Worm (Caenorhabditis elegans) whole organism, young adult: ENCODE data around the gene hrg-9.

Source experiments
- B0019.2 ChIP-seq: fragments of 200-800 bp; sonication (Bioruptor generic); conservative IDR thresholded peaks from 2 replicates; pipeline ENCODE4 v1.3.6; 2022; ENCODE audit warnings: missing genetic modification reagents, missing genetic modification characterization, missing compliant biosample characterization
- B0035.1 ChIP-seq: sonication (generic microtip); optimal IDR thresholded peaks from 2 replicates; lab custom pipeline; 2016; ENCODE audit warnings: missing genetic modification characterization, mild to moderate bottlenecking, missing compliant biosample characterization, missing genotype, missing genetic modification reagents
- B0336.3 ChIP-seq: fragments of 200-800 bp; sonication (Bioruptor generic); IDR thresholded peaks from 2 replicates; pipeline ENCODE4 v1.3.6; 2022; ENCODE audit warnings: missing genetic modification characterization, missing compliant biosample characterization
- C17E4.6 ChIP-seq: fragments of 200-800 bp; sonication (Bioruptor generic); IDR thresholded peaks from 2 replicates; pipeline ENCODE4 v1.3.6; 2022; ENCODE audit warnings: missing genetic modification reagents, missing genetic modification characterization, missing compliant biosample characterization
- F22D6.2 ChIP-seq: sonication (generic microtip); optimal IDR thresholded peaks from 2 replicates; lab custom pipeline; 2016; ENCODE audit warnings: mild to moderate bottlenecking, missing genetic modification characterization, missing compliant biosample characterization
- F33H1.4 ChIP-seq: fragments of 200-800 bp; sonication (Bioruptor generic); IDR thresholded peaks from 2 replicates; pipeline ENCODE4 v1.3.6; 2022; ENCODE audit warnings: missing genetic modification reagents, missing genetic modification characterization, missing compliant biosample characterization
- F37B4.10 ChIP-seq: fragments of 200-800 bp; sonication (Bioruptor generic); IDR thresholded peaks from 2 replicates; pipeline ENCODE4 v1.3.6; 2022; ENCODE audit warnings: missing genetic modification characterization, missing compliant biosample characterization
- F49E8.2 ChIP-seq: sonication (generic microtip); optimal IDR thresholded peaks from 3 replicates; lab custom pipeline; 2017; ENCODE audit warnings: missing genetic modification characterization, mild to moderate bottlenecking, missing compliant biosample characterization, antibody characterized with exemption, moderate library complexity; ENCODE audit not compliant: insufficient read depth
- F55B11.4 ChIP-seq: sonication (generic microtip); optimal IDR thresholded peaks from 2 replicates; lab custom pipeline; 2016; ENCODE audit warnings: missing compliant biosample characterization, missing genetic modification characterization, borderline replicate concordance; ENCODE audit not compliant: insufficient read depth
- F57C9.4 ChIP-seq: sonication (generic microtip); optimal IDR thresholded peaks from 2 replicates; lab custom pipeline; 2017; ENCODE audit warnings: mild to moderate bottlenecking, missing genetic modification characterization, missing compliant biosample characterization
- Y56A3A.18 ChIP-seq: fragments of 200-800 bp; sonication (Bioruptor generic); IDR thresholded peaks from 2 replicates; pipeline ENCODE4 v1.3.6; 2022; ENCODE audit warnings: missing genetic modification reagents, missing genetic modification characterization, missing compliant biosample characterization
- Y95B8A.8 ChIP-seq: fragments of 200-800 bp; sonication (Bioruptor generic); IDR thresholded peaks from 2 replicates; pipeline ENCODE4 v1.3.6; 2022; ENCODE audit warnings: missing genetic modification reagents, missing genetic modification characterization, missing compliant biosample characterization
- ZK185.1 ChIP-seq: sonication (generic microtip); optimal IDR thresholded peaks from 2 replicates; lab custom pipeline; 2016; ENCODE audit warnings: mild to moderate bottlenecking, missing genetic modification characterization, missing compliant biosample characterization; ENCODE audit not compliant: poor library complexity, severe bottlenecking
- akir-1 ChIP-seq: fragments of 200-800 bp; sonication (Bioruptor generic); optimal IDR thresholded peaks from 2 replicates; lab custom pipeline; 2018; ENCODE audit warnings: mild to moderate bottlenecking, missing genetic modification characterization, moderate library complexity, missing compliant biosample characterization
- ama-1 ChIP-seq, 3 experiments: fragments of 150-350 bp in 1 of 3; sonication (generic microtip) in 2 of 3; optimal IDR thresholded peaks; 2 replicates each; lab custom pipeline; 2014 to 2018; ENCODE audit warnings: missing biosample characterization in 2 of 3, missing genetic modification characterization in 2 of 3, missing genetic modification reagents in 2 of 3
- aptf-2 ChIP-seq: fragments of 200-800 bp; sonication (Bioruptor generic); conservative IDR thresholded peaks from 2 replicates; pipeline ENCODE4 v1.3.6; 2022; ENCODE audit warnings: missing genetic modification reagents, missing genetic modification characterization, missing compliant biosample characterization
- attf-3 ChIP-seq: fragments of 200-800 bp; sonication (Bioruptor generic); conservative IDR thresholded peaks from 2 replicates; pipeline ENCODE4 v1.3.6; 2022; ENCODE audit warnings: missing genetic modification reagents, missing genetic modification characterization, missing compliant biosample characterization
- bed-1 ChIP-seq: fragments of 200-800 bp; sonication (Bioruptor generic); IDR thresholded peaks from 2 replicates; pipeline ENCODE4 v1.3.6; 2022; ENCODE audit warnings: missing genetic modification reagents, missing genetic modification characterization, missing compliant biosample characterization
- ccch-3 ChIP-seq: fragments of 200-800 bp; sonication (Bioruptor generic); optimal IDR thresholded peaks from 2 replicates; lab custom pipeline; 2018; ENCODE audit warnings: mild to moderate bottlenecking, missing genetic modification characterization, missing compliant biosample characterization
- ceh-27 ChIP-seq: fragments of 200-800 bp; sonication (Bioruptor generic); optimal IDR thresholded peaks from 2 replicates; lab custom pipeline; 2018; ENCODE audit warnings: mild to moderate bottlenecking, missing genetic modification characterization, moderate library complexity, missing compliant biosample characterization
- ceh-40 ChIP-seq: fragments of 200-800 bp; sonication (Bioruptor generic); IDR thresholded peaks from 2 replicates; pipeline ENCODE4 v1.3.6; 2022; ENCODE audit warnings: missing genetic modification characterization, missing compliant biosample characterization
- dox-1 ChIP-seq: fragments of 200-800 bp; sonication (Bioruptor generic); IDR thresholded peaks from 2 replicates; pipeline ENCODE4 v1.3.6; 2022; ENCODE audit warnings: missing genetic modification reagents, missing genetic modification characterization, missing compliant biosample characterization
- dpff-1 ChIP-seq: sonication (generic microtip); optimal IDR thresholded peaks from 2 replicates; lab custom pipeline; 2017; ENCODE audit warnings: mild to moderate bottlenecking, missing genetic modification characterization, missing compliant biosample characterization
- egl-18 ChIP-seq: fragments of 200-800 bp; sonication (Bioruptor generic); IDR thresholded peaks from 2 replicates; pipeline ENCODE4 v1.3.6; 2022; ENCODE audit warnings: missing genetic modification reagents, missing genetic modification characterization, missing compliant biosample characterization
- ets-4 ChIP-seq: fragments of 200-800 bp; sonication (Bioruptor generic); optimal IDR thresholded peaks from 2 replicates; lab custom pipeline; 2018; ENCODE audit warnings: mild to moderate bottlenecking, missing genetic modification characterization, missing compliant biosample characterization
- hlh-12 ChIP-seq: sonication (generic microtip); optimal IDR thresholded peaks from 2 replicates; lab custom pipeline; 2016; ENCODE audit warnings: missing genetic modification characterization, missing compliant biosample characterization
- hlh-26 ChIP-seq: fragments of 200-800 bp; sonication (Bioruptor generic); conservative IDR thresholded peaks from 2 replicates; pipeline ENCODE4 v1.3.6; 2022; ENCODE audit warnings: missing genetic modification reagents, missing genetic modification characterization, missing compliant biosample characterization
- lag-1 ChIP-seq: fragments of 200-800 bp; sonication (Bioruptor generic); IDR thresholded peaks from 2 replicates; pipeline ENCODE4 v1.3.6; 2022; ENCODE audit warnings: missing genetic modification reagents, missing genetic modification characterization, missing compliant biosample characterization
- mcd-1 ChIP-seq: fragments of 200-800 bp; sonication (Bioruptor generic); IDR thresholded peaks from 2 replicates; pipeline ENCODE4 v1.3.6; 2022; ENCODE audit warnings: missing genetic modification reagents, missing genetic modification characterization, missing compliant biosample characterization
- mel-28 ChIP-seq: sonication (generic microtip); optimal IDR thresholded peaks from 2 replicates; lab custom pipeline; 2016; ENCODE audit warnings: borderline replicate concordance, mild to moderate bottlenecking, missing genetic modification characterization, missing compliant biosample characterization
- mes-4 ChIP-seq: sonication (generic microtip); optimal IDR thresholded peaks from 2 replicates; lab custom pipeline; 2016; ENCODE audit warnings: missing genotype, missing genetic modification characterization, missing compliant biosample characterization
- mxl-1 ChIP-seq: sonication (generic microtip); optimal IDR thresholded peaks from 2 replicates; lab custom pipeline; 2016; ENCODE audit warnings: missing genetic modification characterization, missing compliant biosample characterization
- nfya-1 ChIP-seq: sonication (generic microtip); optimal IDR thresholded peaks from 2 replicates; lab custom pipeline; 2017; ENCODE audit warnings: antibody characterized with exemption, missing compliant biosample characterization, missing genetic modification characterization, borderline replicate concordance; ENCODE audit not compliant: insufficient read depth
- rcor-1 ChIP-seq: fragments of 200-800 bp; sonication (Bioruptor generic); IDR thresholded peaks from 2 replicates; pipeline ENCODE4 v1.3.6; 2022; ENCODE audit warnings: missing genetic modification reagents, missing genetic modification characterization, missing compliant biosample characterization
- rpc-1 ChIP-seq, 2 experiments: fragments of 150-350 bp in 1 of 2; sonication (generic microtip) in 1 of 2; optimal IDR thresholded peaks; 2 replicates each; lab custom pipeline; 2014 to 2018; ENCODE audit warnings: missing biosample characterization in 1 of 2, missing genetic modification characterization in 1 of 2, missing genetic modification reagents in 1 of 2, missing genotype in 1 of 2
- snpc-4 ChIP-seq, 5 experiments: fragments of 150-350 bp in 1 of 5; sonication (generic microtip) in 4 of 5; optimal IDR thresholded peaks; 2 replicates each; lab custom pipeline; 2014 to 2018; ENCODE audit warnings: missing genetic modification characterization in 5 of 5, missing biosample characterization in 3 of 5, antibody characterized with exemption in 2 of 5, mild to moderate bottlenecking in 2 of 5, missing compliant biosample characterization in 2 of 5, missing genotype in 2 of 5, moderate library complexity in 2 of 5, missing genetic modification reagents in 1 of 5
- sptf-2 ChIP-seq: fragments of 200-800 bp; sonication (Bioruptor generic); optimal IDR thresholded peaks from 2 replicates; lab custom pipeline; 2018; ENCODE audit warnings: mild to moderate bottlenecking, missing genetic modification characterization, missing compliant biosample characterization
- zim-3 ChIP-seq: sonication (generic microtip); optimal IDR thresholded peaks from 2 replicates; lab custom pipeline; 2017; ENCODE audit warnings: mild to moderate bottlenecking, missing genetic modification characterization, moderate library complexity, missing compliant biosample characterization
- ztf-18 ChIP-seq: sonication (generic microtip); optimal IDR thresholded peaks from 2 replicates; lab custom pipeline; 2016; ENCODE audit warnings: missing genotype, mild to moderate bottlenecking, missing genetic modification characterization, missing compliant biosample characterization
- ztf-22 ChIP-seq: fragments of 200-800 bp; sonication (Bioruptor generic); optimal IDR thresholded peaks from 2 replicates; lab custom pipeline; 2018; ENCODE audit warnings: mild to moderate bottlenecking, missing genetic modification characterization, moderate library complexity, missing compliant biosample characterization
- ztf-6 ChIP-seq: fragments of 200-800 bp; sonication (Bioruptor generic); IDR thresholded peaks from 2 replicates; pipeline ENCODE4 v1.3.6; 2022; ENCODE audit warnings: missing genetic modification reagents, missing genetic modification characterization, missing compliant biosample characterization

hrg-9 gene

DNA sequence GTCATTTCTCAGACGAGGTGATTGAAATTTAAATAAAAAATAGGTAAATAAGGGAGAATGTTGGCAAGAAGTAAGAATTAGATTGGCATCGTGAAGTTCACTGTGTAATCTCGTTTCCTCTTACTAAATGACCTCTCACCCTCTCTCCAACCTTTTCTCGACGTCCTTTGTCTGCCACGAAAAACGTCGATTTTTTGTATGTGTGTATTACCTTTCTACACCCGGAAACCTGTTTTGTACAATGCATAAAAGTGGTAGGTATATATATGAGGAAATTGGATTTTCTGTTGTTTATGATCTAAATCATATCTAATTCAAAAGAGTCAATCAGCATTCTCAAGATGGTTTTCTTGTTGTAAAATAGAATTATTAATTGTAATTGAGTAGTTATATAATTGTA, 29.7 kb upstream of the hrg-9 start, which contains the start of the genes F15B9.11 and dsl-7:
F15B9.11 (minus strand) TSS at position 5 of the 400 bp plus-strand sequence.
dsl-7 (plus strand) TSS at position 260 of the 400 bp plus-strand sequence.
- TF ChIP-seq F55B11.4 (no peak), dox-1 (GFP tag; lab: Robert Waterston, UW) (no peak), rcor-1 (GFP tag; lab: Robert Waterston, UW) (no peak), nfya-1 (tag; lab: Kevin White, UChicago) (no peak), ama-1 (optimal IDR thresholded peaks at IDR 0.05; lab: Kevin White, UChicago) (no peak), ama-1 (GFP tag; optimal IDR thresholded peaks at IDR 0.05; lab: Kevin White, UChicago) (no peak), F49E8.2 (no peak), Y95B8A.8 (no peak), ztf-22 (GFP tag; lab: Kevin White, UChicago) (no peak), ccch-3 (GFP tag; lab: Kevin White, UChicago) (no peak), rpc-1 (optimal IDR thresholded peaks at IDR 0.05; lab: Kevin White, UChicago) (no peak), rpc-1 (tag; optimal IDR thresholded peaks at IDR 0.05; lab: Kevin White, UChicago) (no peak), ZK185.1 (tag; lab: Kevin White, UChicago) (no peak), dpff-1 (no peak), F37B4.10 (GFP tag; lab: Robert Waterston, UW) (no peak), F33H1.4 (GFP tag; lab: Robert Waterston, UW) (no peak), ceh-40 (GFP tag; lab: Robert Waterston, UW) (no peak), aptf-2 (GFP tag; lab: Robert Waterston, UW) (no peak), Y56A3A.18 (no peak)

DNA sequence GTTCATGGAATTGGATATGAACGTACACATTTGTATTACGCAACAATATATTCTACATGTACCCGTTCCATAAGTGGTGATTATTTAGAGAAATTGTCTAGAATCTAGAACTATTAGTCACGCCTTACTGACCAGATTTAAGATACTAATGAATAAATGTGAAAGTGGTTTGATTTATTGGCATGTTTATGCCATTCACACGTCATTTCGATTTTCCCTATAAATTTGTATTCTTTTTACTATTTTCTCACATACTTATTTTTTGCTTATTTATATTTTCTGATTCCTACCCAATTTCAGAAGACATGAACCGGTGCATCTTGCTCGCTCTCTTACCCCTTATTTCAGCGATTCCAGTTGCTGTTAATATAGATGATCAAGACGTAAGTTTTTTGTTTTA, 25.1 kb upstream of the hrg-9 start, which contains the start of gene F15B9.8:
F15B9.8 (plus strand) TSS at position 301 of the 400 bp plus-strand sequence.
- TF ChIP-seq F55B11.4 (no peak), rcor-1 (GFP tag; lab: Robert Waterston, UW) (no peak), B0019.2 (GFP tag; lab: Robert Waterston, UW) (no peak), akir-1 (GFP tag; lab: Kevin White, UChicago) (no peak), F22D6.2 (tag; lab: Kevin White, UChicago) (no peak), bed-1 (GFP tag; lab: Robert Waterston, UW) (no peak), attf-3 (no peak), C17E4.6 (no peak), dpff-1 (no peak), ztf-18 (tag; lab: Kevin White, UChicago) (no peak), mes-4 (tag; lab: Kevin White, UChicago) (no peak)
- TF ChIP-seq, all 124 proteins: peak for 0

DNA sequence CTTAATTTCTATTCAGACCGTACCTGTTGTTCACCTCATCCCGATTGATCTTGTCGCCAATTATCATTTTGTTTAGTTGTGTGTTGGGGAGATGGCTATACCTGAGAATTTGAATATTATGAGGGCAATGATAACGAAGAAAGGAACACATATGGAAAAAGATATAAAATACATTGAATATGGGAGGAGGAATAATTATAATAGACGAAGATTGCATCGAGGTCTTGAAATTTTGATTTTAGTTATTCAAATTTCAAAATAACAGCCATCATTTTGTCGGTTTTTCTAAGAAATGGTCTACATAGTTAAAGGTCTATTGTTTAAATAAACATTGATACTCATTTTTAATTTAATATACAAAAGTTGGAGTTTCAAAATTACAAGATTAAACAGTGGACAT, 23.9 kb upstream of the hrg-9 start, which contains the start of gene shw-3:
shw-3 (minus strand) TSS at position 101 of the 400 bp plus-strand sequence.
- no peak for TF ChIP-seq zim-3
- no peak for TF ChIP-seq ceh-27 (GFP tag; lab: Kevin White, UChicago)
- no peak for TF ChIP-seq ztf-6 (GFP tag; lab: Robert Waterston, UW)
- TF ChIP-seq lag-1: no peak
- no peak for TF ChIP-seq F49E8.2
- no peak for TF ChIP-seq ets-4 (GFP tag; lab: Kevin White, UChicago)
- TF ChIP-seq mcd-1 (GFP tag; lab: Robert Waterston, UW): no peak
- no peak for TF ChIP-seq F55B11.4
- TF ChIP-seq sptf-2 (GFP tag; lab: Kevin White, UChicago): no peak
- TF ChIP-seq, all 124 proteins: peak for 0

DNA sequence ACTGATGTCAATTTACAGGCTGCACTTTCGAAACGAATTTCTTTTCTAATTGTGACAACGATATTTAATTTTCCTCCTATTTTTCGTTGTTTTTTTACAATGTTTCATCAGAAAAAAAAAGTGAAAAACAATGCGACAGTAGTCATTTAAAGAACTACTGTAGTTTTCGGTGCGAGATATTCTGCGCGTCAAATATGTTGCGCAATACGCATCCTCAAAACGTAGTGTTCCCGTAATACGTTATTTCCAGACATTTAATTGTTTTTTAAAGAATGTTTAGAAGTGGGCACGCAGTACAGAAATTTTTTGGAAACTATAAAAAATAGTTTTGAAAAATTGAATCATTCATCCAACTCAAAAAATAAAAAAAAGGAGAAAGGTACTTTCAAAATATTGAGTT, 10.9 kb upstream of the hrg-9 start:
- TF ChIP-seq F49E8.2 (no peak), hlh-26 (no peak), F57C9.4 (tag; lab: Kevin White, UChicago) (no peak), mxl-1 (tag; lab: Kevin White, UChicago) (no peak), F33H1.4 (GFP tag; lab: Robert Waterston, UW) (no peak), sptf-2 (GFP tag; lab: Kevin White, UChicago) (no peak), B0336.3 (no peak), mel-28 (no peak), lag-1 (no peak), F37B4.10 (GFP tag; lab: Robert Waterston, UW) (no peak), snpc-4 (GFP tag; optimal IDR thresholded peaks at IDR 0.05; lab: Kevin White, UChicago) (no peak), snpc-4 (tag; optimal IDR thresholded peaks at IDR 0.05; lab: Kevin White, UChicago) (no peak), egl-18 (GFP tag; lab: Robert Waterston, UW) (no peak), hlh-12 (no peak), B0035.1 (tag; lab: Kevin White, UChicago) (no peak), rcor-1 (GFP tag; lab: Robert Waterston, UW) (no peak)
